Worm (Caenorhabditis elegans) whole organism, mixed stage, embryonic: ENCODE measurements around the gene R07B1.6.

Source experiments
- blmp-1 ChIP-seq: fragments of 150-350 bp; optimal IDR thresholded peaks from 2 replicates; lab custom pipeline; 2014; ENCODE audit warnings: missing biosample characterization, missing genetic modification characterization
- elt-1 ChIP-seq: sonication (generic microtip); optimal IDR thresholded peaks from 2 replicates; lab custom pipeline; 2017; ENCODE audit warnings: missing genetic modification characterization, mild to moderate bottlenecking, missing compliant biosample characterization, antibody characterized with exemption, moderate library complexity, borderline replicate concordance; ENCODE audit not compliant: insufficient read depth
- lin-13 ChIP-seq: fragments of 150-350 bp; optimal IDR thresholded peaks from 2 replicates; lab custom pipeline; 2014; ENCODE audit warnings: missing biosample characterization, missing genetic modification characterization
- mep-1 ChIP-seq: fragments of 150-350 bp; optimal IDR thresholded peaks from 2 replicates; lab custom pipeline; 2017; ENCODE audit warnings: missing biosample characterization, missing genetic modification reagents, missing genetic modification characterization, inconsistent platforms
- mls-2 ChIP-seq: sonication (generic microtip); optimal IDR thresholded peaks from 2 replicates; lab custom pipeline; 2016; ENCODE audit warnings: mild to moderate bottlenecking, missing genetic modification characterization, moderate library complexity, missing compliant biosample characterization
- nhr-12 ChIP-seq: fragments of 150-350 bp; optimal IDR thresholded peaks from 2 replicates; lab custom pipeline; 2014; ENCODE audit warnings: missing biosample characterization, missing genetic modification characterization
- nhr-28 ChIP-seq: fragments of 150-350 bp; optimal IDR thresholded peaks from 2 replicates; lab custom pipeline; 2014; ENCODE audit warnings: missing biosample characterization, missing genetic modification characterization
- pha-4 ChIP-seq: fragments of 150-350 bp; optimal IDR thresholded peaks from 2 replicates; lab custom pipeline; 2018; ENCODE audit warnings: missing biosample characterization, missing genetic modification reagents, missing genetic modification characterization
- sem-2 ChIP-seq: fragments of 200-800 bp; sonication (Bioruptor generic); optimal IDR thresholded peaks from 2 replicates; lab custom pipeline; 2018; ENCODE audit warnings: mild to moderate bottlenecking, missing genetic modification characterization, missing compliant biosample characterization
- snpc-4 ChIP-seq: fragments of 150-350 bp; optimal IDR thresholded peaks from 2 replicates; lab custom pipeline; 2014; ENCODE audit warnings: missing biosample characterization, missing genetic modification characterization
- unc-39 ChIP-seq: fragments of 150-350 bp; optimal IDR thresholded peaks from 2 replicates; lab custom pipeline; 2014; ENCODE audit warnings: missing biosample characterization, missing genetic modification characterization
- unc-62 ChIP-seq: fragments of 150-350 bp; optimal IDR thresholded peaks from 2 replicates; lab custom pipeline; 2014; ENCODE audit warnings: missing biosample characterization, missing genetic modification reagents, missing genetic modification characterization

- TF ChIP-seq lin-13 (tag; lab: Kevin White, UChicago) (no peak), mls-2 (tag; lab: Kevin White, UChicago) (no peak), elt-1 (tag; lab: Kevin White, UChicago) (no peak), snpc-4 (tag; lab: Kevin White, UChicago) (no peak), pha-4 (no peak), blmp-1 (tag; lab: Kevin White, UChicago) (no peak), unc-39 (no peak), nhr-28 (tag; lab: Kevin White, UChicago) (no peak), sem-2 (GFP tag; lab: Kevin White, UChicago) (no peak), unc-62 (GFP tag; lab: Kevin White, UChicago) (no peak), nhr-12 (no peak), mep-1 (no peak)
Observed at ce11 chrX:9850258-9850657, 16.2 kb upstream of the R07B1.6 start, which contains the start of gene lec-8.
